Worm (Caenorhabditis elegans): ENCODE measurements around the gene cept-1.

cept-1 gene

DNA sequence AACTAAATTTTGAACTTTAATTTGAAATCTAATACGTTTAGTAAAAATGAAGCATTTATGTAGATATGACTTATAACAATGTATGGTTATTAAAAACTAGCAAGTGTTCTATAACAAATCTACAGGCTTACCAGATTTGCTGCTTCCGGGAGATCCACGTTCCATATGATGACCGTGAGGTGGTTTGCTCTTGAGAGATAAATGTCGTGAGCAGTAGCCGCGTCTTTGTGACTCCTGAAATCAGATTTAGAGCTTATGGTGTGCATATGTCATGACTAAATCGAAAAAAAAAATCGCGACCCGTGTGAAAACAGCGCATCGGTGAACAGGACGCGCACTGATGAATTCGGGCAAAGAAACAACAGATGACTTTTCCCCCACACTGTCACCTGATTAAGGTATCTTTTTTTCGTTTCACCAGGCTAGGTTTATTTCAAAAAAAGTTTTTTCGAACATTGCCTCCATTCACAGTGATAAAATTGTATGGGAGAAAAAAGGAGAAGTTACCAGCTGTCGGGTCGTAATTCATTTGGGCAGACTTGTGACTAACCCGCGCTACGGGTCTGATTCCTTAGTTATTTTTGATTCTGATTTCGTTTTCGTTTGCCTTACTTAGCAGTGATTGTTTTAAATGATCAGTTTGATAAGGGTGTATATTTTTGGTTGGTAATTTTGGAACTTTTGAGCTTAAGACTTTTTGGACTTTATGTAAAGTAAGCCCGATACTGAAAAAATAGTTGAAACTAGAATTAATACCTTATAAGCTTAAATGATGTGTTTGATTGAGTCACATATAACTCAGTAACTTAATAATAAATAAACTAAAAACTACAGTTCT lies 46.4 kb downstream of the cept-1 start, which contains the start of gene nhr-27:
Gene nhr-27 (minus strand): TSS at position 234 of the 838 bp plus-strand sequence.
- peak in 1 of 2 experiments; percentile 50 for TF ChIP-seq lin-35 (GFP tag; optimal IDR thresholded peaks at IDR 0.05)
- peak; percentile 28; the same call in 1 of the 2 replicates for TF ChIP-seq nhr-19 (GFP tag; conservative IDR thresholded peaks at IDR 0.05)
- TF ChIP-seq blmp-1 (tag; optimal IDR thresholded peaks at IDR 0.05), result peak; percentile 81
- no peak for TF ChIP-seq fos-1 (tag; optimal IDR thresholded peaks at IDR 0.05)
- peak in 1 of 2 experiments; percentile 11 for TF ChIP-seq mdl-1 (tag; optimal IDR thresholded peaks at IDR 0.05)
- TF ChIP-seq nhr-85 (tag), result peak; percentile 66
- peak; percentile 6 for TF ChIP-seq skn-1 (tag; optimal IDR thresholded peaks at IDR 0.05)
- TF ChIP-seq nhr-237 (tag; optimal IDR thresholded peaks at IDR 0.05), result no peak
- TF ChIP-seq dsc-1 (tag; optimal IDR thresholded peaks at IDR 0.05), result peak; percentile 10
- no peak for TF ChIP-seq grh-1 (GFP tag; IDR thresholded peaks at IDR 0.05)
- no peak for TF ChIP-seq efl-1 (optimal IDR thresholded peaks at IDR 0.05)
- peak in 1 of 2 experiments; percentile 65 for TF ChIP-seq efl-1 (GFP tag; optimal IDR thresholded peaks at IDR 0.05 in 1 of 2)
- TF ChIP-seq lin-14 (GFP tag; optimal IDR thresholded peaks at IDR 0.05), result peak; percentile 13
- TF ChIP-seq dpl-1 (GFP tag; optimal IDR thresholded peaks at IDR 0.05), result peak in 1 of 3 experiments; percentile 5
- peak in 1 of 6 experiments; percentile 87 for TF ChIP-seq elt-3 (tag; optimal IDR thresholded peaks at IDR 0.05)
- TF ChIP-seq sptf-1 (tag; optimal IDR thresholded peaks at IDR 0.05), result no peak
- peak; percentile 35 for TF ChIP-seq unc-130 (tag; optimal IDR thresholded peaks at IDR 0.05)

DNA sequence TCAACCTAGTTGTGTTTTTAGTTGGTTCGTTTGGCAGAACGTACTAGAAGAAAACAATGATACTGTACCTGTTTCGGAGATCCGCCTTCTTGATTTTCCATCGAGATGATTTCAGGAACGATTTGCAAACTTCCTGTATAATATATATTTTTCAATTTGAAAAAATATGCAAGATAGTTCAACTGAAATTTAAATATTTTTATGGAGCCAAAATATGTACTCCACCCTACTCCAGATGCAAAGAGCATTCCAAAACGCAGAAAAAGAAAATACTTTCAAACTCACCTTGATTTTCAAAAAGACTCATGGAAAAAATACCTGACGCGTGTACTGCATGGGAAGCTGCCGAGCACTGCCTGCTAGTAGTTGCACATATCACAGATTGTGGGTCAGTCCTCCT lies 51.7 kb downstream of the cept-1 start, which contains the start of gene gei-3:
Gene gei-3 (minus strand): TSS at position 101 of the 400 bp plus-strand sequence.
- TF ChIP-seq ceh-82 (tag; optimal IDR thresholded peaks at IDR 0.05) (no peak), irx-1 (tag; optimal IDR thresholded peaks at IDR 0.05) (no peak), elt-3 (tag; optimal IDR thresholded peaks at IDR 0.05) (no peak), dpl-1 (GFP tag; optimal IDR thresholded peaks at IDR 0.05) (no peak), nhr-71 (tag; optimal IDR thresholded peaks at IDR 0.05) (no peak), nhr-90 (tag; optimal IDR thresholded peaks at IDR 0.05; ENCODE audit: poor library complexity) (no peak), fkh-4 (tag; optimal IDR thresholded peaks at IDR 0.05; ENCODE audit: borderline replicate concordance) (no peak), pax-3 (tag; optimal IDR thresholded peaks at IDR 0.05) (no peak), nhr-28 (tag; optimal IDR thresholded peaks at IDR 0.05) (no peak), ceh-88 (GFP tag; IDR thresholded peaks at IDR 0.05) (no peak)

DNA sequence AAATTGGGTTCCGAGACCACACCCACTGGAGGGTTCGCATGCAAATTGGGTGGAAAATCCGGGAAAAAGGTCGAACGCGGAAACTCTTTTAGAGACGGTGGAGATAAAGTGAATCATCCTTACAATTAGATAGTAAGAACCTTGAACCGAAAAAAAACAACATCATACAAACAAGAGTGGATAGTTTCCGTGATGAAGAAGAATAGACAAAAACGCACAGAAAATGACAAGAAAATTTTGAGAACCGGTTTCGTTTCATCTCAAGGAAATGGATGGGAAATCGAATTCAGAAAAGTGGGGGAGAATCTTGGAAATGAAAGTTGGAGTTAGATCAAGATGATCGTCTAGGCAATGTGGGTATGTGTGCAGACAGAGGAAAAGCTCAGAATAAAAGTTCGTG lies 53.5 kb downstream of the cept-1 start:
- TF ChIP-seq lin-14 (GFP tag; optimal IDR thresholded peaks at IDR 0.05) (peak; percentile 56), hlh-17 (GFP tag; optimal IDR thresholded peaks at IDR 0.05; ENCODE audit: borderline replicate concordance) (no peak), ceh-63 (GFP tag; optimal IDR thresholded peaks at IDR 0.05) (no peak), nhr-85 (tag) (peak; percentile 71), fkh-10 (GFP tag; optimal IDR thresholded peaks at IDR 0.05) (no peak), lir-3 (tag; optimal IDR thresholded peaks at IDR 0.05; ENCODE audit: poor library complexity) (no peak), blmp-1 (tag; optimal IDR thresholded peaks at IDR 0.05) (peak; percentile 74), elt-3 (tag; optimal IDR thresholded peaks at IDR 0.05) (peak in 2 of 6 experiments; percentile 4 to 52), vab-15 (tag; optimal IDR thresholded peaks at IDR 0.05) (no peak), rnt-1 (tag; optimal IDR thresholded peaks at IDR 0.05) (peak; percentile 1), lin-15B (tag; optimal IDR thresholded peaks at IDR 0.05) (no peak), unc-30 (tag; optimal IDR thresholded peaks at IDR 0.05) (no peak), fos-1 (tag; optimal IDR thresholded peaks at IDR 0.05) (no peak), nhr-11 (tag; optimal IDR thresholded peaks at IDR 0.05) (no peak), hpl-2 (GFP tag; optimal IDR thresholded peaks at IDR 0.05) (no peak), grh-1 (GFP tag; IDR thresholded peaks at IDR 0.05) (peak; percentile 60), nhr-20 (tag; optimal IDR thresholded peaks at IDR 0.05) (peak; percentile 14), aha-1 (tag; optimal IDR thresholded peaks at IDR 0.05) (no peak)

All from whole organism, L1 larva.